Worm (Caenorhabditis elegans) whole organism, L4 larva: ENCODE measurements around the gene T05E12.6.

Experiments
- F10B5.3 ChIP-seq: sonication (generic microtip); optimal IDR thresholded peaks from 2 replicates; lab custom pipeline; 2016; ENCODE audit warnings: mild to moderate bottlenecking, missing genetic modification characterization, missing compliant biosample characterization
- F37D6.2 ChIP-seq: sonication (generic microtip); optimal IDR thresholded peaks from 2 replicates; lab custom pipeline; 2016; ENCODE audit warnings: mild to moderate bottlenecking, missing genetic modification characterization, missing compliant biosample characterization
- F49E8.2 ChIP-seq: sonication (generic microtip); optimal IDR thresholded peaks from 2 replicates; lab custom pipeline; 2016; ENCODE audit warnings: missing compliant biosample characterization, mild to moderate bottlenecking, missing genetic modification characterization, borderline replicate concordance
- Y105C5A.15 ChIP-seq: fragments of 200-800 bp; sonication (Bioruptor generic); IDR thresholded peaks from 2 replicates; pipeline ENCODE4 v1.3.6; 2022; ENCODE audit warnings: missing genetic modification characterization, missing compliant biosample characterization
- aha-1 ChIP-seq: fragments of 150-350 bp; peaks from one replicate; lab custom pipeline; 2014; ENCODE audit warnings: missing biosample characterization, missing genetic modification characterization
- ama-1 ChIP-seq: fragments of 150-350 bp; optimal IDR thresholded peaks from 2 replicates; lab custom pipeline; 2014; ENCODE audit warnings: inconsistent platforms, mixed read lengths
- arid-1 ChIP-seq: fragments of 200-800 bp; sonication (Bioruptor generic); conservative IDR thresholded peaks from 2 replicates; pipeline ENCODE4 v1.3.6; 2022; ENCODE audit warnings: missing genetic modification reagents, missing genetic modification characterization, missing compliant biosample characterization
- ctbp-1 ChIP-seq: fragments of 200-800 bp; sonication (Bioruptor generic); IDR thresholded peaks from 2 replicates; pipeline ENCODE4 v1.3.6; 2022; ENCODE audit warnings: missing genetic modification reagents, missing genetic modification characterization, missing compliant biosample characterization
- daf-8 ChIP-seq: fragments of 200-800 bp; sonication (Bioruptor generic); IDR thresholded peaks from 2 replicates; pipeline ENCODE4 v1.3.6; 2022; ENCODE audit warnings: missing genetic modification characterization, missing compliant biosample characterization
- dmd-6 ChIP-seq: fragments of 200-800 bp; sonication (Bioruptor generic); IDR thresholded peaks from 2 replicates; pipeline ENCODE4 v1.3.6; 2022; ENCODE audit warnings: missing genetic modification reagents, missing genetic modification characterization, missing compliant biosample characterization
- egl-27 ChIP-seq: sonication (generic microtip); optimal IDR thresholded peaks from 3 replicates; lab custom pipeline; 2017; ENCODE audit warnings: missing biosample characterization, missing genetic modification reagents, missing genetic modification characterization
- egl-43 ChIP-seq: fragments of 200-800 bp; sonication (Bioruptor generic); IDR thresholded peaks from 2 replicates; pipeline ENCODE4 v1.3.6; 2022; ENCODE audit warnings: missing genetic modification reagents, missing genetic modification characterization, missing compliant biosample characterization
- fos-1 ChIP-seq: fragments of 150-350 bp; optimal IDR thresholded peaks from 2 replicates; lab custom pipeline; 2014; ENCODE audit warnings: missing biosample characterization, missing genetic modification characterization
- gei-8 ChIP-seq: fragments of 200-800 bp; sonication (Bioruptor generic); optimal IDR thresholded peaks from 2 replicates; lab custom pipeline; 2018; ENCODE audit warnings: mild to moderate bottlenecking, missing genetic modification characterization, missing compliant biosample characterization
- jun-1 ChIP-seq: fragments of 150-350 bp; optimal IDR thresholded peaks from 2 replicates; lab custom pipeline; 2014; ENCODE audit warnings: missing biosample characterization, missing genetic modification reagents, missing genetic modification characterization
- lim-7 ChIP-seq: fragments of 200-800 bp; sonication (Bioruptor generic); IDR thresholded peaks from 2 replicates; pipeline ENCODE4 v1.3.6; 2022; ENCODE audit warnings: missing genetic modification characterization, missing compliant biosample characterization
- lin-29 ChIP-seq: fragments of 200-800 bp; sonication (Bioruptor generic); IDR thresholded peaks from 2 replicates; pipeline ENCODE4 v1.3.6; 2022; ENCODE audit warnings: missing genetic modification reagents, missing genetic modification characterization, missing compliant biosample characterization
- lin-38 ChIP-seq: fragments of 200-800 bp; sonication (Bioruptor generic); IDR thresholded peaks from 2 replicates; pipeline ENCODE4 v1.3.6; 2022; ENCODE audit warnings: missing genetic modification reagents, missing genetic modification characterization, missing compliant biosample characterization
- lin-39 ChIP-seq: fragments of 150-350 bp; optimal IDR thresholded peaks from 2 replicates; lab custom pipeline; 2014; ENCODE audit warnings: missing biosample characterization, missing genetic modification reagents, missing genetic modification characterization
- lsy-2 ChIP-seq, 2 experiments: fragments of 150-350 bp in 1 of 2; sonication (generic microtip) in 1 of 2; optimal IDR thresholded peaks; 2 replicates each; lab custom pipeline; 2014 to 2017; ENCODE audit warnings: missing biosample characterization in 2 of 2, missing genetic modification characterization in 2 of 2
- mxl-3 ChIP-seq: fragments of 200-800 bp; sonication (Bioruptor generic); optimal IDR thresholded peaks from 2 replicates; lab custom pipeline; 2018; ENCODE audit warnings: mild to moderate bottlenecking, missing genetic modification characterization, missing compliant biosample characterization
- nhr-102 ChIP-seq: sonication (generic microtip); optimal IDR thresholded peaks from 2 replicates; lab custom pipeline; 2016; ENCODE audit warnings: mild to moderate bottlenecking, missing genetic modification characterization, moderate library complexity, missing compliant biosample characterization
- nhr-11 ChIP-seq: fragments of 150-350 bp; optimal IDR thresholded peaks from 2 replicates; lab custom pipeline; 2014; ENCODE audit warnings: missing biosample characterization, missing genetic modification characterization
- nhr-25 ChIP-seq: sonication (generic microtip); optimal IDR thresholded peaks from 2 replicates; lab custom pipeline; 2017; ENCODE audit warnings: missing genetic modification characterization, mild to moderate bottlenecking, missing compliant biosample characterization, antibody characterized with exemption, moderate library complexity, borderline replicate concordance; ENCODE audit not compliant: insufficient read depth
- nhr-41 ChIP-seq: fragments of 200-800 bp; sonication (Bioruptor generic); IDR thresholded peaks from 2 replicates; pipeline ENCODE4 v1.3.6; 2022; ENCODE audit warnings: missing genetic modification reagents, missing genetic modification characterization, missing compliant biosample characterization
- pha-4 ChIP-seq, 2 experiments: fragments of 150-350 bp in 1 of 2; fragments of 200-800 bp in 1 of 2; sonication (Bioruptor generic) in 1 of 2; IDR thresholded peaks in 1 of 2; optimal IDR thresholded peaks in 1 of 2; 2 replicates each; pipeline versions ENCODE4 v1.3.6 to Lab custom; 2014 to 2022; ENCODE audit warnings: missing genetic modification characterization in 2 of 2, missing genetic modification reagents in 2 of 2, missing biosample characterization in 1 of 2, missing compliant biosample characterization in 1 of 2
- php-3 ChIP-seq: fragments of 200-800 bp; sonication (Bioruptor generic); IDR thresholded peaks from 2 replicates; pipeline ENCODE4 v1.3.6; 2022; ENCODE audit warnings: missing genetic modification reagents, missing genetic modification characterization, missing compliant biosample characterization
- rbr-2 ChIP-seq: sonication (generic microtip); optimal IDR thresholded peaks from 2 replicates; lab custom pipeline; 2016; ENCODE audit warnings: missing genotype, missing genetic modification characterization, missing compliant biosample characterization
- saeg-2 ChIP-seq: fragments of 200-800 bp; sonication (Bioruptor generic); IDR thresholded peaks from 2 replicates; pipeline ENCODE4 v1.3.6; 2022; ENCODE audit warnings: missing genetic modification reagents, missing genetic modification characterization, missing compliant biosample characterization
- tag-97 ChIP-seq: fragments of 200-800 bp; sonication (Bioruptor generic); IDR thresholded peaks from 2 replicates; pipeline ENCODE4 v1.3.6; 2022; ENCODE audit warnings: missing genetic modification characterization, missing compliant biosample characterization
- unc-130 ChIP-seq: sonication (generic microtip); optimal IDR thresholded peaks from 2 replicates; lab custom pipeline; 2016; ENCODE audit warnings: missing genetic modification reagents, missing genetic modification characterization, missing compliant biosample characterization

Gene T05E12.6

ce11 chrV:17089342-17089741 lies at the start of gene T05E12.6:
T05E12.6 (minus strand) TSS chrV:17089442.
- TF ChIP-seq dmd-6 (GFP tag; lab: Robert Waterston, UW) (no peak; the same call in 1 of the 2 replicates), php-3 (GFP tag; lab: Robert Waterston, UW) (peak; percentile 32; the same call in 1 of the 2 replicates)

- TF ChIP-seq nhr-11 (no peak), lim-7 (GFP tag; lab: Robert Waterston, UW) (no peak), lin-39 (tag; lab: Kevin White, UChicago) (no peak), nhr-41 (GFP tag; lab: Robert Waterston, UW) (no peak), rbr-2 (tag; lab: Kevin White, UChicago) (no peak), tag-97 (no peak), gei-8 (GFP tag; lab: Kevin White, UChicago) (no peak), nhr-102 (tag; lab: Kevin White, UChicago) (no peak), lin-29 (GFP tag; lab: Robert Waterston, UW) (no peak), ctbp-1 (no peak), daf-8 (GFP tag; lab: Robert Waterston, UW) (no peak), fos-1 (tag; lab: Kevin White, UChicago) (no peak), aha-1 (tag; lab: Kevin White, UChicago) (no peak), php-3 (GFP tag; lab: Robert Waterston, UW) (no peak), F37D6.2 (tag; lab: Kevin White, UChicago) (no peak), lsy-2 (tag; optimal IDR thresholded peaks at IDR 0.05; lab: Kevin White, UChicago) (no peak), arid-1 (GFP tag; lab: Robert Waterston, UW) (no peak), nhr-25 (tag; lab: Kevin White, UChicago) (no peak), lin-38 (no peak)
Observed at ce11 chrV:17108310-17108709, 19.1 kb upstream of the T05E12.6 start, which contains the start of gene ZK218.11. ZK218.11 (minus strand) TSS chrV:17108410.

- TF ChIP-seq ama-1 (lab: Kevin White, UChicago) = no peak
- no peak for TF ChIP-seq jun-1 (tag; lab: Kevin White, UChicago)
- TF ChIP-seq F49E8.2 (tag; lab: Kevin White, UChicago) = no peak
- TF ChIP-seq lim-7 (GFP tag; lab: Robert Waterston, UW) = no peak
- TF ChIP-seq mxl-3 (GFP tag; lab: Kevin White, UChicago) = no peak
- no peak for TF ChIP-seq egl-43 (GFP tag; lab: Robert Waterston, UW)
Observed at ce11 chrV:17105483-17105882, 16.2 kb upstream of the T05E12.6 start, which contains the start of gene ZK218.7. ZK218.7 (plus strand) TSS chrV:17105783.

- no peak for TF ChIP-seq F10B5.3 (tag; lab: Kevin White, UChicago)
Observed at ce11 chrV:17104527-17104926, 15.3 kb upstream of the T05E12.6 start, which contains the start of gene nhr-248. nhr-248 (minus strand) TSS chrV:17104627.

ce11 chrV:17100829-17101228 lies 11.6 kb upstream of the T05E12.6 start, which contains the start of gene ZK218.5:
ZK218.5 (plus strand) TSS chrV:17101129.
- TF ChIP-seq Y105C5A.15 (GFP tag; lab: Robert Waterston, UW) = no peak
- TF ChIP-seq nhr-102 (tag; lab: Kevin White, UChicago) = no peak

ce11 chrV:17098669-17099068 lies 9.4 kb upstream of the T05E12.6 start, which contains the start of the genes ZK218.3 and ZK218.4:
ZK218.3 (minus strand) TSS chrV:17098769.
ZK218.4 (plus strand) TSS chrV:17098854.
- TF ChIP-seq pha-4 (GFP tag; IDR thresholded peaks at IDR 0.05; lab: Robert Waterston, UW) = no peak
- no peak for TF ChIP-seq pha-4 (tag; optimal IDR thresholded peaks at IDR 0.05; lab: Kevin White, UChicago)
- no peak for TF ChIP-seq saeg-2 (GFP tag; lab: Robert Waterston, UW)
- no peak for TF ChIP-seq rbr-2 (tag; lab: Kevin White, UChicago)
- no peak for TF ChIP-seq gei-8 (GFP tag; lab: Kevin White, UChicago)
- TF ChIP-seq F49E8.2 (tag; lab: Kevin White, UChicago) = no peak
- TF ChIP-seq egl-27 (tag; lab: Kevin White, UChicago) = no peak
- TF ChIP-seq unc-130 = no peak
- TF ChIP-seq fos-1 (tag; lab: Kevin White, UChicago) = no peak
- no peak for TF ChIP-seq lin-38
- no peak for TF ChIP-seq php-3 (GFP tag; lab: Robert Waterston, UW)
- TF ChIP-seq egl-43 (GFP tag; lab: Robert Waterston, UW) = no peak
- TF ChIP-seq F10B5.3 (tag; lab: Kevin White, UChicago) = no peak
